Fruit fly (Drosophila melanogaster) whole organism, embryonic: ENCODE measurements around the gene CG12182.

ENCODE experiments used
- Ada2b ChIP-seq: fragments of 200-800 bp; sonication (Bioruptor generic); IDR thresholded peaks from 2 replicates; pipeline ENCODE4 v1.3.6; 2022; ENCODE audit warnings: missing biosample characterization, missing genetic modification characterization
- Adf1 ChIP-seq: fragments of 200-800 bp; sonication (Bioruptor generic); IDR thresholded peaks from 2 replicates; pipeline ENCODE4 v1.3.6; 2022; ENCODE audit warnings: missing biosample characterization, missing genetic modification characterization
- Blimp-1 ChIP-seq: fragments of 200-800 bp; sonication (Bioruptor generic); optimal IDR thresholded peaks from 3 replicates; lab custom pipeline; 2018; ENCODE audit warnings: missing biosample characterization, missing genetic modification characterization, mild to moderate bottlenecking, moderate library complexity, missing genetic modification reagents
- CG10979 ChIP-seq: fragments of 200-800 bp; sonication (Bioruptor generic); optimal IDR thresholded peaks from 2 replicates; lab custom pipeline; 2018; ENCODE audit warnings: missing biosample characterization, mild to moderate bottlenecking, missing genetic modification characterization, moderate library complexity
- CG1233 ChIP-seq: fragments of 200-800 bp; sonication (Bioruptor generic); optimal IDR thresholded peaks from 4 replicates; lab custom pipeline; 2018; ENCODE audit warnings: missing biosample characterization, mild to moderate bottlenecking, missing genetic modification characterization
- CG13775 ChIP-seq: fragments of 200-800 bp; sonication (Bioruptor generic); optimal IDR thresholded peaks from 3 replicates; lab custom pipeline; 2017; ENCODE audit warnings: missing biosample characterization, mild to moderate bottlenecking, missing genetic modification characterization
- CG14014 ChIP-seq: fragments of 200-800 bp; sonication (Bioruptor generic); IDR thresholded peaks from 2 replicates; pipeline ENCODE4 v1.3.6; 2022; ENCODE audit warnings: missing biosample characterization, missing genetic modification characterization
- CG14710 ChIP-seq: fragments of 200-800 bp; sonication (Bioruptor generic); optimal IDR thresholded peaks from 3 replicates; lab custom pipeline; 2019; ENCODE audit warnings: missing biosample characterization, mild to moderate bottlenecking, missing genetic modification characterization, moderate library complexity
- CG15269 ChIP-seq: fragments of 200-800 bp; sonication (Bioruptor generic); optimal IDR thresholded peaks from 2 replicates; lab custom pipeline; 2018; ENCODE audit warnings: missing biosample characterization, mild to moderate bottlenecking, missing genetic modification characterization, moderate library complexity
- CG17612 ChIP-seq: fragments of 200-800 bp; sonication (Bioruptor generic); IDR thresholded peaks from 2 replicates; pipeline ENCODE4 v1.3.6; 2022; ENCODE audit warnings: missing biosample characterization, missing genetic modification characterization
- CG17829 ChIP-seq: fragments of 200-800 bp; optimal IDR thresholded peaks from 2 replicates; lab custom pipeline; 2019; ENCODE audit warnings: missing biosample characterization, mild to moderate bottlenecking, missing genetic modification characterization, moderate library complexity
- CG1832 ChIP-seq: fragments of 200-800 bp; sonication (Bioruptor generic); optimal IDR thresholded peaks from 2 replicates; lab custom pipeline; 2017; ENCODE audit warnings: missing biosample characterization, mild to moderate bottlenecking, missing genetic modification characterization, inconsistent platforms
- CG2712 ChIP-seq: fragments of 200-800 bp; optimal IDR thresholded peaks from 3 replicates; lab custom pipeline; 2019; ENCODE audit warnings: missing biosample characterization, mild to moderate bottlenecking, missing genetic modification characterization, moderate library complexity
- CG31224 ChIP-seq: fragments of 200-800 bp; sonication (Bioruptor generic); IDR thresholded peaks from 2 replicates; pipeline ENCODE4 v1.3.6; 2022; ENCODE audit warnings: missing biosample characterization, missing genetic modification characterization
- CG4424 ChIP-seq: fragments of 200-800 bp; sonication (Bioruptor generic); optimal IDR thresholded peaks from 3 replicates; lab custom pipeline; 2016; ENCODE audit warnings: missing biosample characterization, missing genetic modification characterization
- CG5180 ChIP-seq: fragments of 200-800 bp; sonication (Bioruptor generic); optimal IDR thresholded peaks from 3 replicates; lab custom pipeline; 2017; ENCODE audit warnings: missing biosample characterization, missing genetic modification characterization, mild to moderate bottlenecking, moderate library complexity, missing genetic modification reagents
- Drgx ChIP-seq: fragments of 200-800 bp; sonication (Bioruptor generic); IDR thresholded peaks from 2 replicates; pipeline ENCODE4 v1.3.6; 2022; ENCODE audit warnings: missing biosample characterization, missing genetic modification characterization
- Gug ChIP-seq: fragments of 200-800 bp; sonication (Bioruptor generic); IDR thresholded peaks from 4 replicates; pipeline ENCODE4 v1.3.6; 2022; ENCODE audit warnings: missing biosample characterization, missing genetic modification characterization
- HHEX ChIP-seq: fragments of 200-800 bp; sonication (Bioruptor generic); optimal IDR thresholded peaks from 3 replicates; lab custom pipeline; 2017; ENCODE audit warnings: missing biosample characterization, mild to moderate bottlenecking, missing genetic modification characterization, missing genetic modification reagents
- Hr51 ChIP-seq, 2 experiments: fragments of 200-800 bp; sonication (Bioruptor generic); optimal IDR thresholded peaks; 2 replicates in 1 of 2; 3 replicates in 1 of 2; lab custom pipeline; 2016 to 2018; ENCODE audit warnings: missing biosample characterization in 2 of 2, missing genetic modification characterization in 2 of 2, mild to moderate bottlenecking in 1 of 2, moderate library complexity in 1 of 2
- Lim3 ChIP-seq: fragments of 200-800 bp; sonication (Bioruptor generic); IDR thresholded peaks from 2 replicates; pipeline ENCODE4 v1.3.6; 2022; ENCODE audit warnings: missing biosample characterization, missing genetic modification characterization
- MTF-1 ChIP-seq: fragments of 200-800 bp; sonication (Bioruptor generic); optimal IDR thresholded peaks from 2 replicates; lab custom pipeline; 2018; ENCODE audit warnings: missing biosample characterization, mild to moderate bottlenecking, missing genetic modification characterization, borderline replicate concordance
- Max ChIP-seq: fragments of 200-800 bp; sonication (Bioruptor generic); optimal IDR thresholded peaks from 2 replicates; lab custom pipeline; 2016; ENCODE audit warnings: missing biosample characterization, mild to moderate bottlenecking, missing genetic modification characterization
- Med ChIP-seq: fragments of 200-800 bp; sonication (Bioruptor generic); peaks from one replicate; lab custom pipeline; 2016; ENCODE audit warnings: missing biosample characterization, missing genetic modification characterization, mild to moderate bottlenecking, inconsistent platforms, moderate library complexity
- Pdp1 ChIP-seq, 2 experiments: fragments of 200-800 bp; sonication (Bioruptor generic); optimal IDR thresholded peaks; 3 replicates each; lab custom pipeline; 2016; ENCODE audit warnings: missing biosample characterization in 2 of 2, missing genetic modification characterization in 2 of 2, mild to moderate bottlenecking in 1 of 2, moderate library complexity in 1 of 2
- Ptx1 ChIP-seq: fragments of 200-800 bp; sonication (Bioruptor generic); IDR thresholded peaks from 2 replicates; pipeline ENCODE4 v1.3.6; 2022; ENCODE audit warnings: missing biosample characterization, missing genetic modification characterization
- Rfx ChIP-seq: fragments of 200-800 bp; sonication (Bioruptor generic); IDR thresholded peaks from 2 replicates; pipeline ENCODE4 v1.3.6; 2022; ENCODE audit warnings: missing biosample characterization, missing genetic modification characterization
- Sox100B ChIP-seq: fragments of 200-800 bp; sonication (Bioruptor generic); optimal IDR thresholded peaks from 3 replicates; lab custom pipeline; 2018; ENCODE audit warnings: missing biosample characterization, mild to moderate bottlenecking, missing genetic modification characterization
- Sox102F ChIP-seq: fragments of 200-800 bp; sonication (Bioruptor generic); optimal IDR thresholded peaks from 2 replicates; lab custom pipeline; 2018; ENCODE audit warnings: missing biosample characterization, mild to moderate bottlenecking, missing genetic modification characterization, moderate library complexity
- Xrp1 ChIP-seq: fragments of 200-800 bp; sonication (Bioruptor generic); IDR thresholded peaks from 2 replicates; pipeline ENCODE4 v1.3.6; 2022; ENCODE audit warnings: missing biosample characterization, missing genetic modification characterization
- bab2 ChIP-seq: fragments of 200-800 bp; sonication (Bioruptor generic); optimal IDR thresholded peaks from 2 replicates; lab custom pipeline; 2016; ENCODE audit warnings: missing biosample characterization, missing genetic modification characterization
- dm ChIP-seq: fragments of 200-800 bp; sonication (Bioruptor generic); optimal IDR thresholded peaks from 3 replicates; lab custom pipeline; 2016; ENCODE audit warnings: missing biosample characterization, missing genetic modification characterization
- dmrt99B ChIP-seq: fragments of 200-800 bp; sonication (Bioruptor generic); optimal IDR thresholded peaks from 2 replicates; lab custom pipeline; 2018; ENCODE audit warnings: missing biosample characterization, mild to moderate bottlenecking, missing genetic modification characterization, moderate library complexity
- eve ChIP-seq, 2 experiments: fragments of >200 bp; optimal IDR thresholded peaks; 2 replicates each; lab custom pipeline; 2017; ENCODE audit warnings: missing biosample characterization in 2 of 2, missing genetic modification characterization in 2 of 2
- eyg ChIP-seq: fragments of 200-800 bp; sonication (Bioruptor generic); optimal IDR thresholded peaks from 3 replicates; lab custom pipeline; 2016; ENCODE audit warnings: missing biosample characterization, missing genetic modification characterization
- gem ChIP-seq: fragments of 200-800 bp; sonication (Bioruptor generic); optimal IDR thresholded peaks from 2 replicates; lab custom pipeline; 2019; ENCODE audit warnings: missing biosample characterization, mild to moderate bottlenecking, missing genetic modification characterization, moderate library complexity
- grau ChIP-seq: fragments of 200-800 bp; optimal IDR thresholded peaks from 3 replicates; lab custom pipeline; 2019; ENCODE audit warnings: missing biosample characterization, mild to moderate bottlenecking, missing genetic modification characterization, moderate library complexity
- lab ChIP-seq: fragments of 200-800 bp; sonication (Bioruptor generic); optimal IDR thresholded peaks from 3 replicates; lab custom pipeline; 2017; ENCODE audit warnings: missing biosample characterization, missing genetic modification characterization, mild to moderate bottlenecking, moderate library complexity, missing genetic modification reagents
- mirr ChIP-seq: fragments of 200-800 bp; sonication (Bioruptor generic); optimal IDR thresholded peaks from 3 replicates; lab custom pipeline; 2018; ENCODE audit warnings: missing biosample characterization, mild to moderate bottlenecking, missing genetic modification characterization
- pan ChIP-seq, 4 experiments: fragments of >200 bp in 3 of 4; fragments of 200-800 bp in 1 of 4; sonication (Bioruptor generic) in 1 of 4; optimal IDR thresholded peaks in 3 of 4; IDR thresholded peaks in 1 of 4; 2 replicates each; pipeline versions ENCODE4 v1.3.6 to Lab custom; 2017 to 2022; ENCODE audit warnings: missing biosample characterization in 2 of 4, missing genetic modification characterization in 2 of 4, mixed read lengths in 1 of 4
- pb ChIP-seq: fragments of 200-800 bp; sonication (Bioruptor generic); optimal IDR thresholded peaks from 3 replicates; lab custom pipeline; 2016; ENCODE audit warnings: missing biosample characterization, missing genetic modification characterization
- pho ChIP-seq: fragments of 200-800 bp; sonication (Bioruptor generic); optimal IDR thresholded peaks from 2 replicates; lab custom pipeline; 2016; ENCODE audit warnings: missing biosample characterization, missing genetic modification characterization
- row ChIP-seq: fragments of 200-800 bp; sonication (Bioruptor generic); IDR thresholded peaks from 3 replicates; pipeline ENCODE4 v1.3.6; 2022; ENCODE audit warnings: missing biosample characterization, missing genetic modification characterization
- sens ChIP-seq: fragments of 200-800 bp; sonication (Bioruptor generic); peaks from one replicate; lab custom pipeline; 2016; ENCODE audit warnings: missing biosample characterization, missing genetic modification characterization
- stc ChIP-seq: fragments of 200-800 bp; sonication (Bioruptor generic); IDR thresholded peaks from 2 replicates; pipeline ENCODE4 v1.3.6; 2022; ENCODE audit warnings: missing biosample characterization, missing genetic modification characterization
- tap ChIP-seq: fragments of 200-800 bp; optimal IDR thresholded peaks from 3 replicates; lab custom pipeline; 2019; ENCODE audit warnings: missing biosample characterization, mild to moderate bottlenecking, missing genetic modification characterization, moderate library complexity
- tin ChIP-seq: fragments of 200-800 bp; sonication (Bioruptor generic); optimal IDR thresholded peaks from 3 replicates; lab custom pipeline; 2016; ENCODE audit warnings: missing biosample characterization, missing genetic modification characterization
- ttk ChIP-seq: fragments of 200-800 bp; sonication (Bioruptor generic); IDR thresholded peaks from 2 replicates; pipeline ENCODE4 v2.1.2; 2022; ENCODE audit warnings: missing biosample characterization, missing genetic modification characterization
- unpg ChIP-seq: fragments of 200-800 bp; sonication (Bioruptor generic); optimal IDR thresholded peaks from 3 replicates; lab custom pipeline; 2018; ENCODE audit warnings: missing biosample characterization, mild to moderate bottlenecking, missing genetic modification characterization, moderate library complexity
- z ChIP-seq: fragments of 200-800 bp; sonication (Bioruptor generic); IDR thresholded peaks from 3 replicates; pipeline ENCODE4 v1.3.6; 2022; ENCODE audit warnings: missing biosample characterization, missing genetic modification characterization

Gene CG12182

DNA sequence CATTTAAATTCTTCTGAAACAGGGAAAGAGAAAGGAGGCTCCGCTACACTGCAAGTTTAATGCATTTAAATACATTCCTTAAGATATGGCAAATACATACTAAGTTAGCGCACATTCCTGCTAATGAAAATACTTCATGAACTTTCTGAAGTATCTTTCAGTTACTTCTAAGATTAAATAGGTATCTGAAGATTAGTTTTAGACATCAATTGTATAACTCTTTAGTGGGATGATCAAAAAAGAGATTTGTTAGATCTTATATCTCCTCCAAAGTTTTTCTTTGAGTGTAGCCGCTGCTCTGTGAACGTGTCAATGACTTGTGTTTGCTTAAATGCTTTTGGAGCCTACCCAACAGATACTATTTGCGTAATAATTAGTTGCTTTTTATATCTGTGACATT is 24.1 kb downstream of the CG12182 start (continued):
- TF ChIP-seq CG17612 (no peak), CG10979 (tag; lab: Kevin White, UChicago) (peak; percentile 35), CG14014 (0 out of 2 replicates have a peak, but pooled peaks have one; percentile 28), Hr51 (GFP tag; optimal IDR thresholded peaks at IDR 0.05; lab: Kevin White, UChicago) (peak in 1 of 2 experiments; percentile 13), Pdp1 (GFP tag; optimal IDR thresholded peaks at IDR 0.05; lab: Kevin White, UChicago) (peak in 1 of 2 experiments; percentile 62), Rfx (0 out of 2 replicates have a peak, but pooled peaks have one; percentile 11), Sox102F (GFP tag; lab: Kevin White, UChicago) (peak; percentile 3), CG17829 (tag; lab: Kevin White, UChicago) (peak; percentile 9), CG5180 (GFP tag; lab: Kevin White, UChicago) (no peak), ttk (GFP tag; lab: Robert Waterston, UW) (no peak), dmrt99B (tag; lab: Kevin White, UChicago) (peak; percentile 54), eve (GFP tag; optimal IDR thresholded peaks at IDR 0.05; lab: Kevin White, UChicago) (peak in 1 of 2 experiments; percentile 65), z (GFP tag; lab: Robert Waterston, UW) (no peak), tap (tag; lab: Kevin White, UChicago) (peak; percentile 50), gem (tag; lab: Kevin White, UChicago) (peak; percentile 35), CG31224 (GFP tag; lab: Robert Waterston, UW) (no peak), HHEX (peak; percentile 32), Sox100B (GFP tag; lab: Kevin White, UChicago) (peak; percentile 40), lab (GFP tag; lab: Kevin White, UChicago) (peak; percentile 40), CG1233 (peak; percentile 5), sens (GFP tag; lab: Kevin White, UChicago) (peak; percentile 31), pan (optimal IDR thresholded peaks at IDR 0.05; lab: Kevin White, UChicago) (no peak), pan (GFP tag; optimal IDR thresholded peaks at IDR 0.05 in 1 of 2, IDR thresholded peaks at IDR 0.05 in 1 of 2) (no peak), eyg (GFP tag; lab: Kevin White, UChicago) (no peak), CG13775 (GFP tag; lab: Kevin White, UChicago) (no peak), pho (GFP tag; lab: Kevin White, UChicago) (no peak), MTF-1 (GFP tag; lab: Kevin White, UChicago) (no peak), Lim3 (GFP tag; lab: Robert Waterston, UW) (no peak), pb (GFP tag; lab: Kevin White, UChicago) (peak; percentile 39), bab2 (GFP tag; lab: Kevin White, UChicago) (peak; percentile 34), dm (GFP tag; lab: Kevin White, UChicago) (no peak), Xrp1 (0 out of 2 replicates have a peak, but pooled peaks have one; percentile 9), Ptx1 (GFP tag; lab: Robert Waterston, UW) (0 out of 2 replicates have a peak, but pooled peaks have one; percentile 9), Blimp-1 (peak; percentile 36), CG14710 (tag; lab: Kevin White, UChicago) (peak; percentile 15), stc (GFP tag; lab: Robert Waterston, UW) (no peak), Med (GFP tag; lab: Kevin White, UChicago) (peak; percentile 81), tin (GFP tag; lab: Kevin White, UChicago) (peak; percentile 4), row (GFP tag; lab: Robert Waterston, UW) (peak; percentile 46; the same call in 2 of the 3 replicates), CG1832 (no peak), Max (GFP tag; lab: Kevin White, UChicago) (no peak), grau (tag; lab: Kevin White, UChicago) (peak; percentile 15), CG4424 (GFP tag; lab: Kevin White, UChicago) (peak; percentile 12), mirr (GFP tag; lab: Kevin White, UChicago) (no peak), unpg (GFP tag; lab: Kevin White, UChicago) (peak; percentile 7), CG15269 (peak; percentile 15), Ada2b (peak; percentile 32; the same call in 1 of the 2 replicates), Adf1 (no peak), Drgx (peak; percentile 56), Gug (GFP tag; lab: Robert Waterston, UW) (no peak), CG2712 (tag; lab: Kevin White, UChicago) (peak; percentile 21)
